Worm (Caenorhabditis elegans): ENCODE results near the gene unc-83.
A peak's percentile ranks its signal among the peaks of the same experiment; 100 is the strongest.

unc-83 gene

DNA sequence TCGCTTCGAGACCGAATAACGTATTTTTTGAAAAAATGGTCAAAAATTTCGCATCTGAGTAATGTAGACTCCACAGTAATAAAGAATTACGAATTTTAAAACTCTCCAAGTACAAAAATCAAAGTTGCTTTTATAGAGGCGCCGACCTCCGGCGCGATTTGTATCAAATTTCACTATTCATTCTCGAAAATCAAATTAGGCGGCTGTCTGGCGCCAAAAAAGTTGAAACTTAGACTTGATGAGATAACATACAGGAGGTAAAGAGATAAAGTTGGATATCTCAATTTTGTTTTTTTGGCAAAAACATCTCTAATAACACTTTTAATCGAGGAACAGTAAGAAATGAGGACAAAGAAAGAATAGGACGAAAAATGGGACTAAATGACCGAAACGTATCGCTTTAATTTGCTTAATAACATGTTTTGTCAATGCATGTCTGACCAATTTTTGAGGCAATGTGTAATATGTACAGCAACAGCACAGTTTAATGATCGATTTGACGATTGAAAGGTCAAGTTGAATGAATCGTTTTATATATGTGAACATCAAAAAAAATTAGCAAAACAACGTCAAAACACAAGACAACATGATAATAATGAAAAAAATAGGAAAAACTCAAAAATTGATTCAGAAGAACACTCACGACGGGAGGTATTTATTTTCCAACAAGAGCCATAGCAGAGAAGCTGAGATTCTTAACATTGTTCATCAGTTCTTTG lies 41.5 kb downstream of the unc-83 start:
- TF ChIP-seq lin-38 (GFP tag; IDR thresholded peaks at IDR 0.05) (no peak), unc-62 (GFP tag; optimal IDR thresholded peaks at IDR 0.05 in 1 of 2) (peak in 1 of 2 experiments; percentile 95), unc-62 (tag; optimal IDR thresholded peaks at IDR 0.05) (no peak)

DNA sequence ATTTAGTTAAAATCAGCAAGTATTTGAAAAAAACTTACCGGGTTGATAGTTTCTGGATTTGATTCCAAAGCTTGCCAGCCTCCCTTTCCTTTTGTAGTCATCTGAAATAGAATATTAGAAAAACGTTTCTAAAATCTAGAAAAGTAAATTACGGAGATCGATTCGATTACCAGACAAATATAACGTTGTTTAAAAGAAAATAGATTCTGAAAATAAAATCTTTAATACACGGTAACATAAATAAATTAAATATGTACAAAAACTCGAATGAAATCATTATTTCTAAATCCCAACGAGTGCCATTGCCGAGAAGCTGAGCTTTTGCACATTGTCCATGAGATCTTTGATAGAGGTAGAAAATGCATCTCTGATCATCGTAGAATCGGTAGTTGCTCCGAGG lies 43.8 kb downstream of the unc-83 start, which contains the start of gene ubh-3:
Gene ubh-3 (minus strand): TSS at position 101 of the 400 bp plus-strand sequence.
- TF ChIP-seq spr-3 (GFP tag; optimal IDR thresholded peaks at IDR 0.05) = no peak
- TF ChIP-seq Y5F2A.4 (GFP tag; optimal IDR thresholded peaks at IDR 0.05) = no peak
- no peak for TF ChIP-seq ceh-20 (GFP tag; IDR thresholded peaks at IDR 0.05)
- TF ChIP-seq lin-39 (tag; optimal IDR thresholded peaks at IDR 0.05) = no peak
- no peak for TF ChIP-seq lin-15B (tag; optimal IDR thresholded peaks at IDR 0.05)
- TF ChIP-seq nhr-11 (tag; optimal IDR thresholded peaks at IDR 0.05) = no peak
- no peak for TF ChIP-seq daf-19 (GFP tag; conservative IDR thresholded peaks at IDR 0.05)
- TF ChIP-seq ztf-11 (tag; optimal IDR thresholded peaks at IDR 0.05) = no peak
- TF ChIP-seq ama-1 (optimal IDR thresholded peaks at IDR 0.05) = no peak
- TF ChIP-seq R02D3.7 (tag; optimal IDR thresholded peaks at IDR 0.05) = no peak
- no peak for TF ChIP-seq aha-1 (tag)

DNA sequence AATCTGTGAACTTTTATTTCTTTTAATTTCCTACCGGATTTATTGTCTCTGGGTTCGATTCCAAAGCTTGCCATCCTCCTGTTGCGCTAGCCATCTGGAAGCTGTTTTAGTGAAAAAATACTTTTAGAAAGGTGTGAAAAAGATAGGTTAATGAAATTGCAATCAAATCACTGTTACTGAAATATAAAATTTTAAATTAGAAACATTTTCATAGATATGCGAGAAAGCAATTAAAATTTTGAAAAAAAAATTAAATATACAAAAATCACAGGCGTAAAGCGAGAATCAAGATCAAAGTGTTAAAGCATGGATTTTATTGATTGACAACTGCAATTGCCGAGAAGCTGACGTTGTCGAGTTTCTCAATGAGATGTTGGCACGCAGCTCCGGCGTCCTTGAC lies 44.9 kb downstream of the unc-83 start, which contains the start of gene ubh-2:
Gene ubh-2 (minus strand): TSS at position 101 of the 400 bp plus-strand sequence.
- TF ChIP-seq daf-16 (GFP tag; optimal IDR thresholded peaks at IDR 0.05) = no peak
- TF ChIP-seq daf-16 (tag; optimal IDR thresholded peaks at IDR 0.05) = no peak
- TF ChIP-seq duxl-1 (tag; optimal IDR thresholded peaks at IDR 0.05; ENCODE audit: poor library complexity) = no peak

DNA sequence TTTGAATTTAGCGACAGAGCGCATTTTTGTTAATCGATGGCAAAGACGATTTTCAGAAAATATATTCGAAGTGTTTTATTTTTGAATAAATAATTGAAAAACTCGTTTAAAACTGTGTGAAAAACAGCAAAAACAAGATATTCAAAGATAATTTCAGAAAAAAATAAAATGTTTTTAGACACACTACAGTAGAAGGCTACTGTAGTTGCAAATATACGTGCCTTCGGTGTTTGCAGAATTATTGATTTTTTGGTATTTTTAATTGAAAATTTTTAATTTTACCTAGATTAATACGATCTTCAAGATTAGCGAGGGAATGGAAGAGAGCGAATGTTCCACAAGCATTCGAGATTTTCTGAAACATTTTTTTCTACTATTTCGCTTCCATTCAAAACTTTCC lies 45.8 kb downstream of the unc-83 start:
- TF ChIP-seq fkh-10 (GFP tag; optimal IDR thresholded peaks at IDR 0.05) (no peak), jun-1 (tag; optimal IDR thresholded peaks at IDR 0.05) (no peak), lsy-2 (tag; optimal IDR thresholded peaks at IDR 0.05) (peak in 1 of 2 experiments; percentile 44)

DNA sequence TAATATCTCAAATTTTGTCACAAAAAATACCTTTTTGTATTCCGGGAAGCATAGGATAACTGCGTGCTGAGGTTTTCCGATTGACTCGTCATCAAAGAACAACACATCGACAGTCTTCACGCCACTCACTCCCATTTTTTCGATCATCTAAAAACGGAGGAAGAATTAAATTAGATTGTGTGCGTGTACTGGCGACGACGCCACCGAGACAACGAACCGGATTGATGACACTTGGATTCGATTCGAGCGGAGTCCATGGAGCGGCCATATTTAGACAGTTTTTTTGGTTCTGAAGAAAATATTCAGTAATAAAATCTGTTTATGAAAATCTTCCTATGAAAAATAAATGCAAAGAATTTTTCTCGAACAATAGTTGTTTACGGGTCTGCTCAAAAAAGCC lies 46.3 kb downstream of the unc-83 start, which contains the start of gene ubh-1:
Gene ubh-1 (minus strand): TSS at position 289 of the 400 bp plus-strand sequence.
- no peak for TF ChIP-seq nhr-111 (GFP tag; optimal IDR thresholded peaks at IDR 0.05)
- peak; percentile 25 for TF ChIP-seq mes-2 (tag; optimal IDR thresholded peaks at IDR 0.05; ENCODE audit: poor library complexity, severe bottlenecking)
- TF ChIP-seq daf-19 (GFP tag; conservative IDR thresholded peaks at IDR 0.05) = no peak
- TF ChIP-seq R02D3.7 (tag; optimal IDR thresholded peaks at IDR 0.05) = no peak
- no peak for TF ChIP-seq zip-2 (tag; optimal IDR thresholded peaks at IDR 0.05)
- TF ChIP-seq T26A8.4 (GFP tag; IDR thresholded peaks at IDR 0.05) = peak; percentile 46
- TF ChIP-seq mxl-2 (GFP tag; conservative IDR thresholded peaks at IDR 0.05) = no peak
- no peak for TF ChIP-seq Y105C5A.15 (GFP tag; IDR thresholded peaks at IDR 0.05)
- TF ChIP-seq egl-43 (GFP tag; IDR thresholded peaks at IDR 0.05) = no peak
- no peak for TF ChIP-seq nhr-11 (tag; optimal IDR thresholded peaks at IDR 0.05)
- TF ChIP-seq unc-62 (GFP tag; optimal IDR thresholded peaks at IDR 0.05 in 1 of 2) = peak in 1 of 2 experiments; percentile 96
- no peak for TF ChIP-seq unc-62 (tag; optimal IDR thresholded peaks at IDR 0.05)
- no peak for TF ChIP-seq egl-27 (tag; optimal IDR thresholded peaks at IDR 0.05)

DNA sequence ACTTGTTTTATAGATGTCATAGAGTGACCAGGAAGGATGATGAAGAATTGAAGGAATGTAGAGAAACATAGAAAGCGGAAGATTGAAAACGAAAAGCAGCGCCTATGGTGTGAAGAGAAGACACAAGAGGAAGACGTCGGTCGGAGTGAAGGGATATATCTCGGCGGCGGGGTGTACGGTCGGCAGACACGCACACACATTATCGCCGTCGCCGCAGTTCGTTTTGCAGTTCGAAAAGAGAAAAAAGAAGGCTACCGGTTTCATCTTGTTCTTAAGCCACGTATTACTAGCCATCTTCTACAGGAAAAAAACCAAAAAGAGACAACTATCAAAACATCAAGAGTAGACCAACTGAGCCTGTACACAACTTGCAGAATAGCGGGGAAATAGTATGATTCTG lies 48.5 kb downstream of the unc-83 start:
- TF ChIP-seq nhr-28 (tag; optimal IDR thresholded peaks at IDR 0.05) (peak; percentile 6), set-16 (GFP tag; IDR thresholded peaks at IDR 0.05) (0 out of 2 replicates have a peak, but pooled peaks have one; percentile 8), nhr-48 (tag; optimal IDR thresholded peaks at IDR 0.05) (peak; percentile 2), lin-38 (GFP tag; IDR thresholded peaks at IDR 0.05) (peak; percentile 17; the same call in 1 of the 2 replicates), duxl-1 (tag; optimal IDR thresholded peaks at IDR 0.05; ENCODE audit: poor library complexity) (no peak), ctbp-1 (GFP tag; IDR thresholded peaks at IDR 0.05) (0 out of 2 replicates have a peak, but pooled peaks have one; percentile 7), mxl-3 (GFP tag; optimal IDR thresholded peaks at IDR 0.05) (peak; percentile 63), nhr-6 (tag; optimal IDR thresholded peaks at IDR 0.05) (no peak), hlh-11 (tag; optimal IDR thresholded peaks at IDR 0.05) (peak; percentile 29)
